Fruit fly (Drosophila melanogaster) S2 (cell line): ENCODE measurements around the gene Teh1.

Experiments used
- CG8478 ChIP-seq: fragments of >200 bp; optimal IDR thresholded peaks from 2 replicates; lab custom pipeline; 2018
- CTCF ChIP-seq, 2 experiments: fragments of >200 bp; optimal IDR thresholded peaks; 2 replicates each; lab custom pipeline; 2018

DNA sequence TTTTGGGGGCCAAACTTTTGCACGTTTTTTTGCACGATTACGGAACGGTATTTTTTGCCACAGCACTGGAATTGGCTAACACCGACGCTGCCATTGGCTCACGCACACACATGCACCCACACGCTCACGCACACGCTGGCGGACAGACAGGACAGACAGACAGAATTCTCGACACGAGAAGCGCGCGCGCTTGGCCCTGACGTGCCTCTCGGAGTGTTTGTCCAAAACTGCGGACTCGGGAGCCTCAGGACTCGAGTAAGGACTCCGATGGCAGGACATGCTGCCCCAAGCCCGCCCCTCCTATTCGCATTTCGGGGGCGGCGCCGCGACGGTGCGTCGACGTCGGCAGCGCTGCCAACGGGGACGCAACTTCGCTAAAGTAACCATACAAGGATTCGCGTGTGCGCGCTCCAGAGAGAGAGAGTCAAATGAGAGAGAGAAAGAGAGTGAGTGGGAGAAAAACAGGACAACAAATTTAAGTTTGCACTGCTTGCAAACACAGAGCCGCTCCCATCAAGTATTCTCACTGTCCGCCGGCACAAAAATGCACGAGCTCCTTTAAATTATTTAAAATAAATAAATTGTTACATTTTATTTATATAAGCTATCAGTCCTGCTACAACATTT is at the start of gene Teh1:
- TF ChIP-seq CG8478 (lab: Kevin White, UChicago) (no peak), CTCF (optimal IDR thresholded peaks at IDR 0.05; lab: Kevin White, UChicago) (no peak)
